Worm (Caenorhabditis elegans): ENCODE data around the gene Y39A1A.20.

- no peak for TF ChIP-seq sptf-1 (tag; optimal IDR thresholded peaks at IDR 0.05)
- TF ChIP-seq unc-62 (GFP tag; optimal IDR thresholded peaks at IDR 0.05), result no peak
- no peak for TF ChIP-seq unc-39 (tag; optimal IDR thresholded peaks at IDR 0.05)
Measured at ce11 chrIII:10704499-10704898, 4.1 kb upstream of the Y39A1A.20 start.
